Fruit fly (Drosophila melanogaster): Measurements from ENCODE around the gene Phae1.

dm6 chr2L:12120000-12120399, 10.8 kb downstream of the Phae1 start:
- TF ChIP-seq Myc (optimal IDR thresholded peaks at IDR 0.05): no peak
- no peak for TF ChIP-seq ttk (optimal IDR thresholded peaks at IDR 0.05)
- TF ChIP-seq Sin3A (optimal IDR thresholded peaks at IDR 0.05): no peak
- no peak for TF ChIP-seq h (optimal IDR thresholded peaks at IDR 0.05)
- TF ChIP-seq psq (optimal IDR thresholded peaks at IDR 0.05): no peak
- TF ChIP-seq insv (optimal IDR thresholded peaks at IDR 0.05): no peak

Measured in Kc167 (cell line).